Fruit fly (Drosophila melanogaster): Measurements from ENCODE around the gene Adhr.
A peak's percentile ranks its signal among the peaks of the same experiment; 100 is the strongest.

The Adhr gene

dm6 chr2L:14623854-14624253, 8.5 kb downstream of the Adhr start (continued):
- no peak for TF ChIP-seq lov (optimal IDR thresholded peaks at IDR 0.05)
- TF ChIP-seq lov (GFP tag; IDR thresholded peaks at IDR 0.05), result no peak
- peak; percentile 32 for TF ChIP-seq Ets65A (GFP tag)
- TF ChIP-seq CG11504 (tag; optimal IDR thresholded peaks at IDR 0.05), result peak; percentile 87
- no peak for TF ChIP-seq lmd (GFP tag; IDR thresholded peaks at IDR 0.05)
- TF ChIP-seq CoRest (tag; optimal IDR thresholded peaks at IDR 0.05), result no peak
- no peak for TF ChIP-seq Poxn (GFP tag; IDR thresholded peaks at IDR 0.05)
- TF ChIP-seq Hmx (GFP tag; optimal IDR thresholded peaks at IDR 0.05), result no peak
- no peak for TF ChIP-seq stwl (tag; optimal IDR thresholded peaks at IDR 0.05)
- no peak for TF ChIP-seq psq (GFP tag; optimal IDR thresholded peaks at IDR 0.05)
- TF ChIP-seq CrebB (tag; optimal IDR thresholded peaks at IDR 0.05), result no peak
- TF ChIP-seq CG1602 (GFP tag; optimal IDR thresholded peaks at IDR 0.05), result no peak
- TF ChIP-seq sens (GFP tag), result peak; percentile 77
- no peak for TF ChIP-seq Doc3 (GFP tag; IDR thresholded peaks at IDR 0.05; ENCODE audit: partially characterized antibody)
- peak; percentile 34 to 38 for TF ChIP-seq bsh (GFP tag; optimal IDR thresholded peaks at IDR 0.05)
- no peak for TF ChIP-seq NfI (GFP tag; optimal IDR thresholded peaks at IDR 0.05)
- TF ChIP-seq HLH3B (GFP tag; IDR thresholded peaks at IDR 0.05), result 0 out of 2 replicates have a peak, but pooled peaks have one; percentile 14
- no peak for TF ChIP-seq eve (GFP tag; optimal IDR thresholded peaks at IDR 0.05)
- TF ChIP-seq ken (GFP tag; IDR thresholded peaks at IDR 0.05), result no peak
- TF ChIP-seq CG31441 (GFP tag; IDR thresholded peaks at IDR 0.05), result no peak
- TF ChIP-seq prd (optimal IDR thresholded peaks at IDR 0.05), result no peak
- 0 out of 3 replicates have a peak, but pooled peaks have one; percentile 15 for TF ChIP-seq prd (GFP tag; IDR thresholded peaks at IDR 0.05)
- no peak for TF ChIP-seq YL-1 (GFP tag; optimal IDR thresholded peaks at IDR 0.05)
- TF ChIP-seq sc (optimal IDR thresholded peaks at IDR 0.05), result no peak
- no peak for TF ChIP-seq sc (GFP tag; optimal IDR thresholded peaks at IDR 0.05)
- TF ChIP-seq Sox102F (GFP tag; optimal IDR thresholded peaks at IDR 0.05), result peak; percentile 18

dm6 chr2L:14624614-14625013, 9.3 kb downstream of the Adhr start:
- TF ChIP-seq Drgx (GFP tag; IDR thresholded peaks at IDR 0.05) (peak; percentile 76), rib (GFP tag; IDR thresholded peaks at IDR 0.05) (no peak)

- no peak for TF ChIP-seq CG12744 (GFP tag; optimal IDR thresholded peaks at IDR 0.05)
- peak; percentile 19 for TF ChIP-seq CG10267 (tag; optimal IDR thresholded peaks at IDR 0.05)
- TF ChIP-seq zen (tag; optimal IDR thresholded peaks at IDR 0.05), result peak; percentile 38
- peak in 1 of 2 experiments; percentile 10 for TF ChIP-seq Pdp1 (GFP tag; optimal IDR thresholded peaks at IDR 0.05)
- peak; percentile 27 for TF ChIP-seq dmrt11E (tag; optimal IDR thresholded peaks at IDR 0.05)
- TF ChIP-seq tll (GFP tag; optimal IDR thresholded peaks at IDR 0.05), result no peak
These were observed 11.8 kb downstream of the Adhr start for dm6 chr2L:14627129-14627528.

- TF ChIP-seq maf-S (GFP tag; optimal IDR thresholded peaks at IDR 0.05) (no peak), CG8281 (tag; optimal IDR thresholded peaks at IDR 0.05) (peak; percentile 95), CG11085 (GFP tag; IDR thresholded peaks at IDR 0.05) (0 out of 2 replicates have a peak, but pooled peaks have one; percentile 14), MBD-R2 (GFP tag; IDR thresholded peaks at IDR 0.05) (no peak)
These were observed 13.4 kb downstream of the Adhr start for dm6 chr2L:14628766-14629165.
